Fruit fly (Drosophila melanogaster): ENCODE data around the gene Zip99C.

Gene Zip99C

DNA sequence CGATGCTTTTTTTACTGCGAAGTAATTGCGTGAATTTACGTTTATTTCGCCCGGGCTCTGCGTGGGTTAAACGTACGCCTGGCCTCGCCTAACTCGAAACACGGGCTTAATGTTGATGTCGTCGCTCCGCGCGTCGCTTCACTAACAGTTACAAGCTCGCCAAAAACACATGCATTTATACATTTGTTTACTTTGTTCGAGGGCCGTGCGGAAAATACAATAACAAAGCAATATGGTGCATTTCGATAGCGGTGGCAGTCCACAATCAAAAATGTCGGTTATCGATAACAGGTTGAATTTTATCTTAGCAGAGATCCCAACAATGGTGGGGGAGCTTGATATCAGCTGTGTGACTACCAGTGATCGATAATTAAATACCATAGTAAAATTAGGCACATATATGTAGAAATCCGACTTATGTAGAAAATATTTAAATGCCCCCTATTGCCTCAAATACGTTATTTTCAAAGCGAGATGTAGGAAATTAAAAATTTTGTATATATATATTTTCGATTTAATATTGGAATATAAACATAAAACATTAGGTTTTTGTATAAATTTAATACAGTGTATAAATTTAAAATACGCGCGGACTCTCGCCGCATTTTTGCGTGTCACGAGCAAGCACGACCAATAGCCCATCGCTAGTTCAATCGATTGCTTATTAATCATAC, at the start of gene Zip99C (continued):
- TF ChIP-seq Asciz (GFP tag; optimal IDR thresholded peaks at IDR 0.05), result peak; percentile 11
- no peak for TF ChIP-seq Bteb2 (GFP tag; optimal IDR thresholded peaks at IDR 0.05)
- no peak for TF ChIP-seq CG31224 (GFP tag; IDR thresholded peaks at IDR 0.05)
- no peak for TF ChIP-seq CG7928 (GFP tag; optimal IDR thresholded peaks at IDR 0.05)
- TF ChIP-seq CG10147 (GFP tag; optimal IDR thresholded peaks at IDR 0.05), result no peak
- no peak for TF ChIP-seq fu2 (GFP tag; optimal IDR thresholded peaks at IDR 0.05)
- peak; percentile 58 for TF ChIP-seq CG4360 (GFP tag; IDR thresholded peaks at IDR 0.05)
- TF ChIP-seq fd96Cb (tag; optimal IDR thresholded peaks at IDR 0.05), result no peak
- TF ChIP-seq nmo (GFP tag; optimal IDR thresholded peaks at IDR 0.05), result peak; percentile 63
- no peak for TF ChIP-seq pnt (GFP tag; optimal IDR thresholded peaks at IDR 0.05)
- no peak for TF ChIP-seq Kr (GFP tag; optimal IDR thresholded peaks at IDR 0.05)
- no peak for TF ChIP-seq CG11723 (GFP tag; optimal IDR thresholded peaks at IDR 0.05)
- peak; percentile 97 for TF ChIP-seq CG2116 (GFP tag; optimal IDR thresholded peaks at IDR 0.05)
- TF ChIP-seq Sin3A (optimal IDR thresholded peaks at IDR 0.05), result peak; percentile 63
- TF ChIP-seq cato (GFP tag; optimal IDR thresholded peaks at IDR 0.05; ENCODE audit: borderline replicate concordance), result no peak
- TF ChIP-seq Fer1 (GFP tag; optimal IDR thresholded peaks at IDR 0.05), result peak; percentile 11
- TF ChIP-seq HLHmδ (GFP tag; optimal IDR thresholded peaks at IDR 0.05), result no peak
- no peak for TF ChIP-seq psq (GFP tag; optimal IDR thresholded peaks at IDR 0.05)
- TF ChIP-seq CG5953 (GFP tag; IDR thresholded peaks at IDR 0.05), result no peak
- TF ChIP-seq HLH54F (GFP tag; optimal IDR thresholded peaks at IDR 0.05), result no peak
- peak; percentile 41; the same call in 1 of the 2 replicates for TF ChIP-seq CG6272 (GFP tag; IDR thresholded peaks at IDR 0.05)
- peak; percentile 35 for TF ChIP-seq Dip3 (GFP tag; optimal IDR thresholded peaks at IDR 0.05)
- TF ChIP-seq CG11398 (GFP tag; optimal IDR thresholded peaks at IDR 0.05), result no peak
- no peak for TF ChIP-seq CG10274 (GFP tag; optimal IDR thresholded peaks at IDR 0.05)
- no peak for TF ChIP-seq pfk (GFP tag; optimal IDR thresholded peaks at IDR 0.05)
- TF ChIP-seq Side (GFP tag; optimal IDR thresholded peaks at IDR 0.05), result no peak
- peak; percentile 70 for TF ChIP-seq nerfin-2 (GFP tag; IDR thresholded peaks at IDR 0.05; ENCODE audit: partially characterized antibody)
- TF ChIP-seq Hr51 (GFP tag; optimal IDR thresholded peaks at IDR 0.05), result no peak
- TF ChIP-seq chinmo (GFP tag; IDR thresholded peaks at IDR 0.05; ENCODE audit: partially characterized antibody), result peak; percentile 92; the same call in 3 of the 4 replicates
- TF ChIP-seq D (optimal IDR thresholded peaks at IDR 0.05), result no peak
- TF ChIP-seq D (GFP tag; optimal IDR thresholded peaks at IDR 0.05), result no peak
- TF ChIP-seq gt (GFP tag; IDR thresholded peaks at IDR 0.05), result no peak
- TF ChIP-seq CG9609 (GFP tag; optimal IDR thresholded peaks at IDR 0.05), result no peak
- TF ChIP-seq CG14050 (GFP tag; IDR thresholded peaks at IDR 0.05), result no peak
- TF ChIP-seq CG12769 (tag; optimal IDR thresholded peaks at IDR 0.05), result no peak
- TF ChIP-seq Fer2 (tag; optimal IDR thresholded peaks at IDR 0.05), result no peak
- TF ChIP-seq ftz-f1 (GFP tag; optimal IDR thresholded peaks at IDR 0.05), result no peak
- TF ChIP-seq CG1792 (GFP tag; optimal IDR thresholded peaks at IDR 0.05), result no peak
- TF ChIP-seq grau (tag; optimal IDR thresholded peaks at IDR 0.05), result peak; percentile 41
- TF ChIP-seq Nf-YC (tag; optimal IDR thresholded peaks at IDR 0.05), result peak; percentile 62
- no peak for TF ChIP-seq pros (GFP tag; optimal IDR thresholded peaks at IDR 0.05)
- no peak for TF ChIP-seq CG9876 (GFP tag; optimal IDR thresholded peaks at IDR 0.05)
- TF ChIP-seq CG17186 (GFP tag; optimal IDR thresholded peaks at IDR 0.05), result peak; percentile 70
- TF ChIP-seq schlank (tag; optimal IDR thresholded peaks at IDR 0.05), result no peak
- peak; percentile 36 for TF ChIP-seq CG9817 (tag; optimal IDR thresholded peaks at IDR 0.05)
- no peak for TF ChIP-seq Lim3 (GFP tag; IDR thresholded peaks at IDR 0.05)
- TF ChIP-seq z (GFP tag; IDR thresholded peaks at IDR 0.05), result 0 out of 3 replicates have a peak, but pooled peaks have one; percentile 38
- TF ChIP-seq wek (GFP tag; optimal IDR thresholded peaks at IDR 0.05), result no peak
- TF ChIP-seq CG17328 (GFP tag; IDR thresholded peaks at IDR 0.05), result no peak
- TF ChIP-seq jing (GFP tag; optimal IDR thresholded peaks at IDR 0.05), result no peak
- TF ChIP-seq shn (GFP tag; optimal IDR thresholded peaks at IDR 0.05), result no peak

Measured in whole organism, embryonic.